Worm (Caenorhabditis elegans) whole organism, L3 larva: Measurements from ENCODE around the gene srh-45.
A peak's percentile ranks its signal among the peaks of the same experiment; 100 is the strongest.

Source experiments
- ZK546.5 ChIP-seq: sonication (generic microtip); optimal IDR thresholded peaks from 2 replicates; lab custom pipeline; 2017; ENCODE audit warnings: missing biosample characterization, missing genetic modification characterization
- aly-2 ChIP-seq: fragments of 150-350 bp; optimal IDR thresholded peaks from 2 replicates; lab custom pipeline; 2014; ENCODE audit warnings: missing biosample characterization, missing genetic modification characterization
- ama-1 ChIP-seq: fragments of 150-350 bp; optimal IDR thresholded peaks from 2 replicates; lab custom pipeline; 2018
- ceh-28 ChIP-seq: fragments of 150-350 bp; optimal IDR thresholded peaks from 2 replicates; lab custom pipeline; 2014; ENCODE audit warnings: missing biosample characterization, missing genetic modification reagents, missing genetic modification characterization
- ceh-82 ChIP-seq: fragments of 150-350 bp; optimal IDR thresholded peaks from 2 replicates; lab custom pipeline; 2014; ENCODE audit warnings: missing biosample characterization, missing genetic modification characterization
- ceh-9 ChIP-seq: sonication (generic microtip); optimal IDR thresholded peaks from 2 replicates; lab custom pipeline; 2018; ENCODE audit warnings: missing biosample characterization, missing genetic modification characterization
- daf-12 ChIP-seq: fragments of 150-350 bp; optimal IDR thresholded peaks from 2 replicates; lab custom pipeline; 2014; ENCODE audit warnings: missing biosample characterization, missing genetic modification reagents, missing genetic modification characterization
- egl-27 ChIP-seq: sonication (generic microtip); optimal IDR thresholded peaks from 4 replicates; lab custom pipeline; 2017; ENCODE audit warnings: missing biosample characterization, missing genetic modification reagents, missing genetic modification characterization
- elt-2 ChIP-seq: sonication (generic microtip); optimal IDR thresholded peaks from 2 replicates; lab custom pipeline; 2016; ENCODE audit warnings: missing genetic modification reagents, mild to moderate bottlenecking, missing genetic modification characterization, missing compliant biosample characterization
- elt-3 ChIP-seq, 3 experiments: fragments of 150-350 bp in 1 of 3; sonication (generic microtip) in 2 of 3; optimal IDR thresholded peaks; 2 replicates in 2 of 3; 4 replicates in 1 of 3; lab custom pipeline; 2014 to 2017; ENCODE audit warnings: missing biosample characterization in 3 of 3, missing genetic modification characterization in 3 of 3
- fkh-10 ChIP-seq: sonication (generic microtip); optimal IDR thresholded peaks from 2 replicates; lab custom pipeline; 2017; ENCODE audit warnings: missing biosample characterization, missing genetic modification reagents, missing genetic modification characterization
- fkh-2 ChIP-seq: fragments of 150-350 bp; optimal IDR thresholded peaks from 2 replicates; lab custom pipeline; 2014; ENCODE audit warnings: missing biosample characterization, missing genetic modification reagents, missing genetic modification characterization
- fos-1 ChIP-seq: fragments of 150-350 bp; optimal IDR thresholded peaks from 2 replicates; lab custom pipeline; 2014; ENCODE audit warnings: missing biosample characterization, missing genetic modification characterization
- hmg-11 ChIP-seq: sonication (generic microtip); optimal IDR thresholded peaks from 2 replicates; lab custom pipeline; 2016; ENCODE audit warnings: missing genetic modification characterization, missing compliant biosample characterization
- jun-1 ChIP-seq: fragments of 150-350 bp; optimal IDR thresholded peaks from 2 replicates; lab custom pipeline; 2014; ENCODE audit warnings: missing biosample characterization, missing genetic modification reagents, missing genetic modification characterization
- lin-15B ChIP-seq: fragments of 150-350 bp; optimal IDR thresholded peaks from 2 replicates; lab custom pipeline; 2014; ENCODE audit warnings: missing biosample characterization, missing genetic modification characterization
- lin-39 ChIP-seq: fragments of 150-350 bp; optimal IDR thresholded peaks from 2 replicates; lab custom pipeline; 2018; ENCODE audit warnings: missing biosample characterization, missing genetic modification reagents, missing genetic modification characterization
- mml-1 ChIP-seq: fragments of 150-350 bp; sonication (generic microtip); optimal IDR thresholded peaks from 3 replicates; lab custom pipeline; 2014; ENCODE audit warnings: missing biosample characterization, missing genetic modification characterization
- nfya-1 ChIP-seq: sonication (generic microtip); optimal IDR thresholded peaks from 2 replicates; lab custom pipeline; 2017; ENCODE audit warnings: missing genetic modification characterization, mild to moderate bottlenecking, missing compliant biosample characterization, antibody characterized with exemption, moderate library complexity; ENCODE audit not compliant: insufficient read depth
- nhr-237 ChIP-seq: fragments of 150-350 bp; optimal IDR thresholded peaks from 2 replicates; lab custom pipeline; 2014; ENCODE audit warnings: missing biosample characterization, missing genetic modification characterization
- nhr-25 ChIP-seq: sonication (generic microtip); optimal IDR thresholded peaks from 2 replicates; lab custom pipeline; 2017; ENCODE audit warnings: missing biosample characterization, missing genetic modification characterization
- nhr-28 ChIP-seq: fragments of 150-350 bp; optimal IDR thresholded peaks from 2 replicates; lab custom pipeline; 2014; ENCODE audit warnings: missing biosample characterization, missing genetic modification characterization
- nhr-67 ChIP-seq: fragments of 150-350 bp; optimal IDR thresholded peaks from 2 replicates; lab custom pipeline; 2014; ENCODE audit warnings: missing biosample characterization, missing genetic modification characterization
- nhr-77 ChIP-seq: fragments of 150-350 bp; optimal IDR thresholded peaks from 2 replicates; lab custom pipeline; 2014; ENCODE audit warnings: missing biosample characterization, missing genetic modification characterization
- pha-4 ChIP-seq: fragments of 150-350 bp; optimal IDR thresholded peaks from 2 replicates; lab custom pipeline; 2014; ENCODE audit warnings: missing biosample characterization, missing genetic modification reagents, missing genetic modification characterization
- pqm-1 ChIP-seq: fragments of 150-350 bp; optimal IDR thresholded peaks from 2 replicates; lab custom pipeline; 2017; ENCODE audit warnings: missing biosample characterization, missing genetic modification characterization, inconsistent platforms
- sea-2 ChIP-seq: fragments of 150-350 bp; sonication (generic microtip); optimal IDR thresholded peaks from 4 replicates; lab custom pipeline; 2014; ENCODE audit warnings: missing biosample characterization, missing genetic modification reagents, missing genetic modification characterization
- skn-1 ChIP-seq: fragments of 150-350 bp; optimal IDR thresholded peaks from 2 replicates; lab custom pipeline; 2014; ENCODE audit warnings: missing biosample characterization, missing genetic modification characterization
- tbx-2 ChIP-seq: sonication (generic microtip); optimal IDR thresholded peaks from 2 replicates; lab custom pipeline; 2016; ENCODE audit warnings: mild to moderate bottlenecking, missing genetic modification characterization, missing compliant biosample characterization
- unc-39 ChIP-seq: sonication (generic microtip); optimal IDR thresholded peaks from 4 replicates; lab custom pipeline; 2017; ENCODE audit warnings: missing biosample characterization, missing genetic modification characterization
- unc-62 ChIP-seq: fragments of 150-350 bp; sonication (generic microtip); optimal IDR thresholded peaks from 4 replicates; lab custom pipeline; 2014; ENCODE audit warnings: missing biosample characterization, missing genetic modification reagents, missing genetic modification characterization
- zag-1 ChIP-seq: fragments of 150-350 bp; optimal IDR thresholded peaks from 2 replicates; lab custom pipeline; 2014; ENCODE audit warnings: missing biosample characterization, missing genetic modification characterization
- ztf-4 ChIP-seq: fragments of 150-350 bp; optimal IDR thresholded peaks from 2 replicates; lab custom pipeline; 2014; ENCODE audit warnings: missing biosample characterization, missing genetic modification characterization

The srh-45 gene

DNA sequence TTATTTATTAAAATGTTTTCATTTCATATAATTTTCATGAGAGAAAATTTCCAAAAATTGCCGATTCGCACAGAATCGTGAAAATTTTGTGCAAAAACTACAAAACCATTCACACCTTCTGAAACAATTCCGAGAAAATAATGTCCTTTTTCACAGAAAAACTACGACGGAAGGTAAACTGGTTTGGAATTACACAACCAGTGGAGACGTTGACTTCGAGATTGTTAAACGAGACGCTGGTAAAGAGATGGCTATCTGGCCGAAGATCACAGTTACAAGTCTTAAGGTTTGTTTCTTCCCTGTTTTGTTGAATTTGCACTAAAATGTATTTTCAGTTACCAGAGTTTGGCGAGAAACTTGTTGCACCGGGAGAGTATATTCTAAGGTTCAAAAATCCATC lies 8.1 kb upstream of the srh-45 start:
- TF ChIP-seq jun-1 (tag; lab: Kevin White, UChicago) (no peak), unc-62 (no peak), nhr-77 (tag; lab: Kevin White, UChicago) (no peak), aly-2 (tag; lab: Kevin White, UChicago) (no peak), unc-39 (tag; lab: Kevin White, UChicago) (no peak), lin-15B (tag; lab: Kevin White, UChicago) (no peak), ama-1 (no peak), hmg-11 (tag; lab: Kevin White, UChicago) (no peak), daf-12 (tag; lab: Kevin White, UChicago) (no peak), ceh-28 (tag; lab: Kevin White, UChicago) (no peak), ZK546.5 (tag; lab: Kevin White, UChicago) (no peak), nfya-1 (tag; lab: Kevin White, UChicago) (no peak), nhr-25 (tag; lab: Kevin White, UChicago) (no peak), nhr-67 (tag; lab: Kevin White, UChicago) (no peak), zag-1 (tag; lab: Kevin White, UChicago) (no peak), tbx-2 (tag; lab: Kevin White, UChicago) (no peak), mml-1 (tag; lab: Kevin White, UChicago) (no peak), lin-39 (no peak), ceh-9 (tag; lab: Kevin White, UChicago) (no peak)

DNA sequence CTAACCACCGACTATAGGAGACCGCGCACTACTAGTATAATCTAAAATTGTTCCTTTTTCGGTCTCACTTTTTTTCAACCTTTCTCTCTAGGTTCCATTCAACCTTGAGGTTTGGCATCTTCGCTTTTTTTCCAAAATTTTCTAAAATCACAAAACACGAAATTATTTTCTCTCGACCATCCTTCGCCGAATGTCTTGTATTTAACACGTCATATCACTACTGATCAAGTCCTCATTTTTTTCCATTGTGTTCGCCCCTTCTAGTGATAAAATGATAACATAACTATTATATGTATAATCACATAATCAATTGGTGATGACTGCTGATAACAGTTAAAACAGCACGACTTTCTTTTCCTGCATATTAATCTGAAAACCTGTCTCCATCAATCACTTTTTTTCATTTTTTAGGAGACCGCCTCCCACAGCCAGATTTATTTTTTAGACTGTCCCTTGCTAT lies 6.3 kb upstream of the srh-45 start, which contains the start of gene T03F7.7:
T03F7.7 (plus strand) TSS at position 410 of the 460 bp plus-strand sequence.
- TF ChIP-seq pqm-1 (tag; lab: Kevin White, UChicago), result peak; percentile 36
- TF ChIP-seq sea-2 (GFP tag; lab: Kevin White, UChicago), result no peak
- no peak for TF ChIP-seq ceh-82
- TF ChIP-seq fkh-2 (tag; lab: Kevin White, UChicago), result no peak
- no peak for TF ChIP-seq ceh-9 (tag; lab: Kevin White, UChicago)
- TF ChIP-seq elt-2, result peak; percentile 97
- TF ChIP-seq fos-1 (tag; lab: Kevin White, UChicago), result no peak
- peak in 1 of 3 experiments; percentile 67 for TF ChIP-seq elt-3 (tag; optimal IDR thresholded peaks at IDR 0.05; lab: Kevin White, UChicago)
- no peak for TF ChIP-seq tbx-2 (tag; lab: Kevin White, UChicago)
- TF ChIP-seq skn-1 (tag; lab: Kevin White, UChicago), result no peak
- no peak for TF ChIP-seq egl-27 (tag; lab: Kevin White, UChicago)
- TF ChIP-seq pha-4 (tag; lab: Kevin White, UChicago), result no peak

DNA sequence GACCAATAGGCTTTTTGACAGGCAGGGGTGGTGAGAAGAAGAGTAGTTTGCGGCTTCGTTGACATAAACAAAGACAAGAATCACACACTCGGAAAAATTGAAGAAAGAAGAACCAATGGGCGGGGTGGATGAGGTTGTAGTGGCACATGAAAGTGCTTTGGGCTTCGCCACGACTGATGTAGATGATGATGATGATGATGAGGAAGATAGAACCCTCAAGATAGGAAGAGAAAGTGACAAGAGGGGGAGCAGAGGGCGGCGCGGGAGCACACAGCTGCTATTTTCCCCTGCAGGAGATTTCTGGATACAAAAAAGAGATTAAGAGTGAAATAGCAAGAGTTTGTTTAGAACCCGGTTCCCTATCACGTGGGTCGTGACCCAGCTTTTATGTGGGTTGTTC lies 4.1 kb upstream of the srh-45 start:
- no peak for TF ChIP-seq fkh-10 (GFP tag; lab: Kevin White, UChicago)
- TF ChIP-seq nfya-1 (tag; lab: Kevin White, UChicago), result peak; percentile 51
- peak; percentile 51 for TF ChIP-seq lin-39
- TF ChIP-seq, all 47 proteins: peak for 2

DNA sequence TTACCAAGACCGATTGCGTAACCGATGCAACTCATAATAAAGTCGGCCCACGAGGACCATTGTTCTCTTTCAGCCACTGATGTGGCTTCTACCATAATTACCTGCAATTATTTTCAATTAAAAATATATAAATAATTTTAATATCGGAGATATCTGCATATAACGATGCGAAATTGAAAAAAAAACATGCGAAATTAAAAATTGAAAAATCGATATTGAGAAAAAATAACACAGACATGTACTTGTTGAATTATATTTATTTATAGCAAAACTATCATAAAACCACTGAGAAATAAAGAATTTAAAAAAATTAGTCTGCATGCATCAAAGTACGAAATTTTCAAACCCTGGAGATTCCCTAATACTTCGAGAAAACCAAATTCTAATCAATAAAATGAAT lies 3.6 kb upstream of the srh-45 start, which contains the start of gene snf-11:
snf-11 (minus strand) TSS at position 101 of the 400 bp plus-strand sequence.
- TF ChIP-seq lin-39 (no peak), ztf-4 (tag; lab: Kevin White, UChicago) (no peak), elt-3 (tag; optimal IDR thresholded peaks at IDR 0.05; lab: Kevin White, UChicago) (no peak), ceh-28 (tag; lab: Kevin White, UChicago) (no peak), nhr-25 (tag; lab: Kevin White, UChicago) (no peak), pha-4 (tag; lab: Kevin White, UChicago) (no peak), fos-1 (tag; lab: Kevin White, UChicago) (no peak), nhr-237 (tag; lab: Kevin White, UChicago) (no peak), jun-1 (tag; lab: Kevin White, UChicago) (no peak), pqm-1 (tag; lab: Kevin White, UChicago) (no peak), sea-2 (GFP tag; lab: Kevin White, UChicago) (no peak), nhr-28 (tag; lab: Kevin White, UChicago) (no peak), daf-12 (tag; lab: Kevin White, UChicago) (no peak), ZK546.5 (tag; lab: Kevin White, UChicago) (no peak), nhr-77 (tag; lab: Kevin White, UChicago) (no peak)

DNA sequence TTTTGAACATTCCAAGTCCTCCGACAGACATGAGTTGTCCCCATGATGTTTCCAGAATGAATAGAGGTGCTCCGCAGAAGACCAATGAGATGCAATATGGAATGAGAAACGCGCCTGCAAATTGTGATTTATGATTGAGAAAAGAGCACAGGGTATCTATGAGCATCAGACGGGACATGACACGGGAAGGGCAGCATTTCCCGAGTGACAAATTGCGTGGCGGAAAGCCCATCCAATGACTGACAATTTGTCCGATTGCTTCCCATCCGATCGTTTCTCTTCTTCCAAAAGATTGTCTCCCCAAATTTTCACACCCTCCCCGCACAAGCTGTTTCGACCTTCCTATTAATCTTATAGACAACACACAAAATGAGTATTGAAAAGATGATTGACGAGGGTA lies 3.0 kb upstream of the srh-45 start:
- TF ChIP-seq nfya-1 (tag; lab: Kevin White, UChicago) (peak; percentile 33), lin-39 (no peak)
